Fruit fly (Drosophila melanogaster) whole organism, embryonic: ENCODE results near the gene tral.

Experiments
- CG1024 ChIP-seq: fragments of 200-800 bp; sonication (Bioruptor generic); IDR thresholded peaks from 2 replicates; pipeline ENCODE4 v1.3.6; 2022; ENCODE audit warnings: missing biosample characterization, missing genetic modification characterization
- CG10267 ChIP-seq: fragments of 200-800 bp; sonication (Bioruptor generic); optimal IDR thresholded peaks from 2 replicates; lab custom pipeline; 2018; ENCODE audit warnings: missing biosample characterization, mild to moderate bottlenecking, missing genetic modification characterization, moderate library complexity
- CG10366 ChIP-seq: fragments of 200-800 bp; sonication (Bioruptor generic); IDR thresholded peaks from 2 replicates; pipeline ENCODE4 v1.3.6; 2022; ENCODE audit warnings: missing biosample characterization, missing genetic modification characterization
- CG10431 ChIP-seq: fragments of 200-800 bp; sonication (Bioruptor generic); optimal IDR thresholded peaks from 3 replicates; lab custom pipeline; 2018; ENCODE audit warnings: missing biosample characterization, mild to moderate bottlenecking, missing genetic modification characterization
- CG11504 ChIP-seq: fragments of 200-800 bp; sonication (Bioruptor generic); optimal IDR thresholded peaks from 3 replicates; lab custom pipeline; 2019; ENCODE audit warnings: missing biosample characterization, mild to moderate bottlenecking, missing genetic modification characterization, moderate library complexity
- CG12155 ChIP-seq: fragments of 200-800 bp; sonication (Bioruptor generic); optimal IDR thresholded peaks from 3 replicates; lab custom pipeline; 2016; ENCODE audit warnings: missing biosample characterization, missing genetic modification characterization
- CG1233 ChIP-seq: fragments of 200-800 bp; sonication (Bioruptor generic); optimal IDR thresholded peaks from 4 replicates; lab custom pipeline; 2018; ENCODE audit warnings: missing biosample characterization, mild to moderate bottlenecking, missing genetic modification characterization
- CG16779 ChIP-seq: fragments of 200-800 bp; sonication (Bioruptor generic); IDR thresholded peaks from 2 replicates; pipeline ENCODE4 v1.3.6; 2022; ENCODE audit warnings: missing biosample characterization, missing genetic modification characterization
- CG16815 ChIP-seq: fragments of 200-800 bp; sonication (Bioruptor generic); optimal IDR thresholded peaks from 3 replicates; lab custom pipeline; 2017; ENCODE audit warnings: missing biosample characterization, mild to moderate bottlenecking, missing genetic modification characterization
- CG17359 ChIP-seq: fragments of 200-800 bp; sonication (Bioruptor generic); optimal IDR thresholded peaks from 3 replicates; lab custom pipeline; 2018; ENCODE audit warnings: missing biosample characterization, mild to moderate bottlenecking, missing genetic modification characterization, moderate library complexity
- CG17802 ChIP-seq: fragments of 200-800 bp; sonication (Bioruptor generic); optimal IDR thresholded peaks from 2 replicates; lab custom pipeline; 2018; ENCODE audit warnings: missing biosample characterization, mild to moderate bottlenecking, missing genetic modification characterization, moderate library complexity
- CG18476 ChIP-seq: fragments of 200-800 bp; sonication (Bioruptor generic); optimal IDR thresholded peaks from 2 replicates; lab custom pipeline; 2016; ENCODE audit warnings: missing biosample characterization, mild to moderate bottlenecking, missing genetic modification characterization
- CG2889 ChIP-seq: fragments of 200-800 bp; sonication (Bioruptor generic); IDR thresholded peaks from 3 replicates; pipeline ENCODE4 v1.3.6; 2022; ENCODE audit warnings: missing biosample characterization, missing genetic modification characterization
- CG34224 ChIP-seq: fragments of 200-800 bp; sonication (Bioruptor generic); IDR thresholded peaks from 3 replicates; pipeline ENCODE4 v1.3.6; 2022; ENCODE audit warnings: missing biosample characterization, missing genetic modification characterization; ENCODE audit not compliant: partially characterized antibody
- CG42726 ChIP-seq: fragments of 200-800 bp; sonication (Bioruptor generic); IDR thresholded peaks from 2 replicates; pipeline ENCODE4 v1.3.6; 2022; ENCODE audit warnings: missing biosample characterization, missing genetic modification characterization; ENCODE audit not compliant: partially characterized antibody
- CG4404 ChIP-seq: fragments of 200-800 bp; sonication (Bioruptor generic); IDR thresholded peaks from 2 replicates; pipeline ENCODE4 v1.3.6; 2022; ENCODE audit warnings: missing biosample characterization, missing genetic modification characterization
- CG4424 ChIP-seq: fragments of 200-800 bp; sonication (Bioruptor generic); optimal IDR thresholded peaks from 3 replicates; lab custom pipeline; 2016; ENCODE audit warnings: missing biosample characterization, missing genetic modification characterization
- CG5245 ChIP-seq: fragments of 200-800 bp; sonication (Bioruptor generic); optimal IDR thresholded peaks from 3 replicates; lab custom pipeline; 2016; ENCODE audit warnings: missing biosample characterization, missing genetic modification characterization
- CG5953 ChIP-seq: fragments of 200-800 bp; sonication (Bioruptor generic); IDR thresholded peaks from 2 replicates; pipeline ENCODE4 v1.3.6; 2022; ENCODE audit warnings: missing biosample characterization, missing genetic modification characterization
- CTCF ChIP-seq: fragments of 200-800 bp; sonication (Bioruptor generic); optimal IDR thresholded peaks from 2 replicates; lab custom pipeline; 2017; ENCODE audit warnings: missing biosample characterization, mild to moderate bottlenecking, missing genetic modification characterization, moderate library complexity
- Drgx ChIP-seq: fragments of 200-800 bp; sonication (Bioruptor generic); IDR thresholded peaks from 2 replicates; pipeline ENCODE4 v1.3.6; 2022; ENCODE audit warnings: missing biosample characterization, missing genetic modification characterization
- ERR ChIP-seq: fragments of 200-800 bp; sonication (Bioruptor generic); optimal IDR thresholded peaks from 2 replicates; lab custom pipeline; 2016; ENCODE audit warnings: missing biosample characterization, missing genetic modification characterization
- Eip74EF ChIP-seq, 2 experiments: fragments of 200-800 bp in 1 of 2; fragments of >200 bp in 1 of 2; sonication (Bioruptor generic) in 1 of 2; optimal IDR thresholded peaks; 2 replicates each; lab custom pipeline; 2017 to 2019; ENCODE audit warnings: missing biosample characterization in 2 of 2, missing genetic modification characterization in 2 of 2, mild to moderate bottlenecking in 1 of 2, moderate library complexity in 1 of 2
- H15 ChIP-seq: fragments of 200-800 bp; sonication (Bioruptor generic); IDR thresholded peaks from 3 replicates; pipeline ENCODE4 v1.3.6; 2022; ENCODE audit warnings: missing biosample characterization, missing genetic modification characterization
- Mad ChIP-seq: fragments of 200-800 bp; sonication (Bioruptor generic); optimal IDR thresholded peaks from 2 replicates; lab custom pipeline; 2016; ENCODE audit warnings: missing biosample characterization, missing genetic modification characterization
- Ptx1 ChIP-seq: fragments of 200-800 bp; sonication (Bioruptor generic); IDR thresholded peaks from 2 replicates; pipeline ENCODE4 v1.3.6; 2022; ENCODE audit warnings: missing biosample characterization, missing genetic modification characterization
- Sox100B ChIP-seq: fragments of 200-800 bp; sonication (Bioruptor generic); optimal IDR thresholded peaks from 3 replicates; lab custom pipeline; 2018; ENCODE audit warnings: missing biosample characterization, mild to moderate bottlenecking, missing genetic modification characterization
- Ssrp ChIP-seq: fragments of 200-800 bp; sonication (Bioruptor generic); optimal IDR thresholded peaks from 2 replicates; lab custom pipeline; 2018; ENCODE audit warnings: missing biosample characterization, mild to moderate bottlenecking, missing genetic modification characterization, moderate library complexity
- Usf ChIP-seq: fragments of 200-800 bp; sonication (Bioruptor generic); optimal IDR thresholded peaks from 2 replicates; lab custom pipeline; 2017; ENCODE audit warnings: missing genotype, missing biosample characterization, missing genetic modification characterization
- ab ChIP-seq: fragments of 200-800 bp; sonication (Bioruptor generic); optimal IDR thresholded peaks from 2 replicates; lab custom pipeline; 2016; ENCODE audit warnings: missing biosample characterization, missing genetic modification characterization
- ash1 ChIP-seq: fragments of 200-800 bp; sonication (Bioruptor generic); optimal IDR thresholded peaks from 2 replicates; lab custom pipeline; 2018; ENCODE audit warnings: missing biosample characterization, mild to moderate bottlenecking, missing genetic modification characterization
- btn ChIP-seq: fragments of 200-800 bp; sonication (Bioruptor generic); optimal IDR thresholded peaks from 2 replicates; lab custom pipeline; 2016; ENCODE audit warnings: missing biosample characterization, missing genetic modification characterization
- crol ChIP-seq: fragments of 200-800 bp; sonication (Bioruptor generic); IDR thresholded peaks from 2 replicates; pipeline ENCODE4 v1.3.6; 2022; ENCODE audit warnings: missing biosample characterization, missing genetic modification characterization
- da ChIP-seq: fragments of 200-800 bp; sonication (Bioruptor generic); optimal IDR thresholded peaks from 2 replicates; lab custom pipeline; 2016; ENCODE audit warnings: missing biosample characterization, missing genetic modification characterization
- dan ChIP-seq: fragments of 200-800 bp; sonication (Bioruptor generic); IDR thresholded peaks from 2 replicates; pipeline ENCODE4 v1.3.6; 2022; ENCODE audit warnings: missing biosample characterization, missing genetic modification characterization
- danr ChIP-seq: fragments of 200-800 bp; sonication (Bioruptor generic); IDR thresholded peaks from 2 replicates; pipeline ENCODE4 v1.3.6; 2022; ENCODE audit warnings: missing biosample characterization, missing genetic modification characterization
- exex ChIP-seq: fragments of 200-800 bp; sonication (Bioruptor generic); optimal IDR thresholded peaks from 4 replicates; lab custom pipeline; 2018; ENCODE audit warnings: missing biosample characterization, mild to moderate bottlenecking, missing genetic modification characterization, moderate library complexity
- fd96Cb ChIP-seq: fragments of 200-800 bp; sonication (Bioruptor generic); optimal IDR thresholded peaks from 2 replicates; lab custom pipeline; 2018; ENCODE audit warnings: missing biosample characterization, mild to moderate bottlenecking, missing genetic modification characterization, moderate library complexity
- gem ChIP-seq: fragments of 200-800 bp; sonication (Bioruptor generic); optimal IDR thresholded peaks from 2 replicates; lab custom pipeline; 2019; ENCODE audit warnings: missing biosample characterization, mild to moderate bottlenecking, missing genetic modification characterization, moderate library complexity
- gt ChIP-seq: fragments of 200-800 bp; sonication (Bioruptor generic); IDR thresholded peaks from 2 replicates; pipeline ENCODE4 v1.3.6; 2022; ENCODE audit warnings: missing biosample characterization, missing genetic modification characterization
- ham ChIP-seq: fragments of 200-800 bp; sonication (Bioruptor generic); IDR thresholded peaks from 2 replicates; pipeline ENCODE4 v1.3.6; 2022; ENCODE audit warnings: missing biosample characterization, missing genetic modification characterization
- jing ChIP-seq: fragments of 200-800 bp; sonication (Bioruptor generic); optimal IDR thresholded peaks from 2 replicates; lab custom pipeline; 2018; ENCODE audit warnings: missing biosample characterization, mild to moderate bottlenecking, missing genetic modification characterization
- klu ChIP-seq: fragments of 200-800 bp; sonication (Bioruptor generic); IDR thresholded peaks from 2 replicates; pipeline ENCODE4 v1.3.6; 2022; ENCODE audit warnings: missing biosample characterization, missing genetic modification characterization
- lola ChIP-seq, 3 experiments: fragments of >200 bp in 2 of 3; fragments of 200-800 bp in 1 of 3; sonication (Bioruptor generic) in 1 of 3; optimal IDR thresholded peaks; 2 replicates each; lab custom pipeline; 2017 to 2019; ENCODE audit warnings: missing biosample characterization in 3 of 3, missing genetic modification characterization in 3 of 3, mild to moderate bottlenecking in 1 of 3, moderate library complexity in 1 of 3
- mam ChIP-seq: fragments of 200-800 bp; sonication (Bioruptor generic); optimal IDR thresholded peaks from 3 replicates; lab custom pipeline; 2016; ENCODE audit warnings: missing biosample characterization, missing genetic modification characterization
- oc ChIP-seq: fragments of 200-800 bp; sonication (Bioruptor generic); optimal IDR thresholded peaks from 2 replicates; lab custom pipeline; 2018; ENCODE audit warnings: missing biosample characterization, mild to moderate bottlenecking, missing genetic modification characterization, moderate library complexity
- odd ChIP-seq: fragments of 200-800 bp; sonication (Bioruptor generic); optimal IDR thresholded peaks from 2 replicates; lab custom pipeline; 2017; ENCODE audit warnings: missing biosample characterization, mild to moderate bottlenecking, missing genetic modification characterization
- pfk ChIP-seq: fragments of 200-800 bp; sonication (Bioruptor generic); optimal IDR thresholded peaks from 2 replicates; lab custom pipeline; 2018; ENCODE audit warnings: missing biosample characterization, mild to moderate bottlenecking, missing genetic modification characterization, moderate library complexity
- pros ChIP-seq: fragments of 200-800 bp; sonication (Bioruptor generic); optimal IDR thresholded peaks from 3 replicates; lab custom pipeline; 2019; ENCODE audit warnings: missing biosample characterization, mild to moderate bottlenecking, missing genetic modification characterization, moderate library complexity
- sqz ChIP-seq: fragments of 200-800 bp; sonication (Bioruptor generic); optimal IDR thresholded peaks from 3 replicates; lab custom pipeline; 2018; ENCODE audit warnings: missing biosample characterization, mild to moderate bottlenecking, missing genetic modification characterization
- tgo ChIP-seq: fragments of 200-800 bp; sonication (Bioruptor generic); IDR thresholded peaks from 3 replicates; pipeline ENCODE4 v1.3.6; 2022; ENCODE audit warnings: missing biosample characterization, missing genetic modification characterization

The tral gene

DNA sequence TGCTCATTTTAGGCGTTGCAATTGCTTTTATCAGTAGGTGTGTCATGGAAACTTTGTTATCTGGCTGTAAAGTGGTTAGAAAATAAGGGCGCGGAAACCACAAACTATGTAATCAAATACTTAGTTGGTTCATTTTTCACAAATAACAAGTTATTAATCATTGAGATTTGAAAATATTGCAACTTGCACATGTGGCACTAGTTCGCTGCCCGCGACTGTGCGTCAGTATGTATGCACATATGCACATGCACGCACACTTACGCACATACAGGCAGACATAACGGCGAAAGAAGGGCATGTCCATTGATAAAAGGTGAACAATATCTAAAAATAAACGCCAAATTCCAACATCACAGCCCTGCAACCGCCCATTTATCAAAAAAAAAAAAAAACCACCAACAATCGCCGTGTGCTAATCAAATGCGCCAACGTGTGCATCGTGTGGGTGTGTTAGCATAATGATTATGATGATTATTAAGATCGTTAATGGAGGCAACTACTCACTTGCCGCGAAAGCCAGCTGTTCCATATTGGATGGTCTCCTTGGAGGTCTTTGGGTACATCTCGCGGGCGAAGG, 14.7 kb downstream of the tral start (continued):
- TF ChIP-seq CG4404 (0 out of 2 replicates have a peak, but pooled peaks have one; percentile 11), ERR (no peak), CG42726 (GFP tag; lab: Robert Waterston, UW) (no peak), CG1233 (GFP tag; lab: Kevin White, UChicago) (peak; percentile 12), Mad (GFP tag; lab: Kevin White, UChicago) (peak; percentile 1), odd (no peak), Drgx (GFP tag; lab: Robert Waterston, UW) (peak; percentile 69; the same call in 1 of the 2 replicates), Eip74EF (GFP tag; optimal IDR thresholded peaks at IDR 0.05; lab: Kevin White, UChicago) (no peak), ash1 (GFP tag; lab: Kevin White, UChicago) (no peak), H15 (GFP tag; lab: Robert Waterston, UW) (0 out of 3 replicates have a peak, but pooled peaks have one; percentile 32), dan (GFP tag; lab: Robert Waterston, UW) (no peak), Usf (GFP tag; lab: Kevin White, UChicago) (no peak), danr (GFP tag; lab: Robert Waterston, UW) (no peak), Ssrp (tag; lab: Kevin White, UChicago) (peak; percentile 41), Ptx1 (GFP tag; lab: Robert Waterston, UW) (peak; percentile 26; the same call in 1 of the 2 replicates), pros (no peak), CG16815 (GFP tag; lab: Kevin White, UChicago) (no peak), CG4424 (GFP tag; lab: Kevin White, UChicago) (peak; percentile 60), Sox100B (GFP tag; lab: Kevin White, UChicago) (peak; percentile 44), mam (GFP tag; lab: Kevin White, UChicago) (peak; percentile 26), pfk (GFP tag; lab: Kevin White, UChicago) (no peak), da (GFP tag; lab: Kevin White, UChicago) (no peak), CG2889 (GFP tag; lab: Robert Waterston, UW) (no peak), CG17359 (tag; lab: Kevin White, UChicago) (peak; percentile 70), exex (tag; lab: Kevin White, UChicago) (no peak), CG10431 (GFP tag; lab: Kevin White, UChicago) (no peak), ham (GFP tag; lab: Robert Waterston, UW) (no peak), tgo (GFP tag; lab: Robert Waterston, UW) (peak; percentile 34; the same call in 2 of the 3 replicates), klu (GFP tag; lab: Robert Waterston, UW) (no peak), gt (GFP tag; lab: Robert Waterston, UW) (no peak), CG5245 (peak; percentile 27), gem (tag; lab: Kevin White, UChicago) (peak; percentile 62), CG10267 (tag; lab: Kevin White, UChicago) (peak; percentile 38), btn (GFP tag; lab: Kevin White, UChicago) (no peak), CG10366 (GFP tag; lab: Robert Waterston, UW) (peak; percentile 54), CG17802 (tag; lab: Kevin White, UChicago) (peak; percentile 15), CG5953 (GFP tag; lab: Robert Waterston, UW) (no peak), lola (GFP tag; optimal IDR thresholded peaks at IDR 0.05; lab: Kevin White, UChicago) (peak in 1 of 3 experiments; percentile 38), CG34224 (0 out of 3 replicates have a peak, but pooled peaks have one; percentile 14), jing (GFP tag; lab: Kevin White, UChicago) (no peak), fd96Cb (tag; lab: Kevin White, UChicago) (peak; percentile 42), sqz (GFP tag; lab: Kevin White, UChicago) (peak; percentile 55), CTCF (GFP tag; lab: Kevin White, UChicago) (peak; percentile 15), CG16779 (GFP tag; lab: Robert Waterston, UW) (no peak), ab (no peak), crol (no peak), CG18476 (GFP tag; lab: Kevin White, UChicago) (no peak), CG12155 (GFP tag; lab: Kevin White, UChicago) (no peak), oc (tag; lab: Kevin White, UChicago) (no peak), CG1024 (GFP tag; lab: Robert Waterston, UW) (peak; percentile 58; the same call in 1 of the 2 replicates), CG11504 (tag; lab: Kevin White, UChicago) (peak; percentile 72)
